Fruit fly (Drosophila melanogaster): ENCODE data around the gene Tlk.
"Not testable (repeated sequence)": the region's sequence is repeated elsewhere in the genome, so short reads cannot be mapped to it uniquely, and the experiment has no call there.

The Tlk gene

dm6 chrX:3792923-3793322 is 73.1 kb downstream of the Tlk start, which contains the start of gene Crg-1:
Crg-1 (plus strand) TSS chrX:3793223.
- not testable (repeated sequence) for TF ChIP-seq cic, CG1620, pad (GFP tag; optimal IDR thresholded peaks at IDR 0.05)

dm6 chrX:3798919-3799318 is 79.1 kb downstream of the Tlk start, which contains the start of gene HIP:
HIP (plus strand) TSS chrX:3799150.
- not testable (repeated sequence) for TF ChIP-seq CG1620, CG12768, Hr96 (GFP tag; optimal IDR thresholded peaks at IDR 0.05)

dm6 chrX:3802016-3802415 is 82.2 kb downstream of the Tlk start, which contains the start of gene fd3F:
fd3F (plus strand) TSS chrX:3802316.
- not testable (repeated sequence) for TF ChIP-seq pad (GFP tag; optimal IDR thresholded peaks at IDR 0.05); CG11617 (GFP tag; optimal IDR thresholded peaks at IDR 0.05); kay (GFP tag; ENCODE audit: borderline replicate concordance)

- TF ChIP-seq tj (GFP tag; optimal IDR thresholded peaks at IDR 0.05) = no peak
- TF ChIP-seq Clk (GFP tag; optimal IDR thresholded peaks at IDR 0.05) = no peak
- no peak for TF ChIP-seq ovo (GFP tag; optimal IDR thresholded peaks at IDR 0.05)
- no peak for TF ChIP-seq Mnt (GFP tag; optimal IDR thresholded peaks at IDR 0.05)
- peak; percentile 4 for TF ChIP-seq kay (GFP tag; ENCODE audit: borderline replicate concordance)
- TF ChIP-seq CG11617 (GFP tag; optimal IDR thresholded peaks at IDR 0.05) = no peak
- TF ChIP-seq Crg-1 (GFP tag; optimal IDR thresholded peaks at IDR 0.05) = no peak
These were observed 88.7 kb downstream of the Tlk start for dm6 chrX:3808467-3808866.

dm6 chrX:3809085-3809484 is 89.3 kb downstream of the Tlk start:
- TF ChIP-seq CG11617 (GFP tag; optimal IDR thresholded peaks at IDR 0.05) (no peak), CG5204 (GFP tag; optimal IDR thresholded peaks at IDR 0.05) (no peak), Crg-1 (GFP tag; optimal IDR thresholded peaks at IDR 0.05) (no peak), Hr96 (GFP tag; optimal IDR thresholded peaks at IDR 0.05) (no peak), CG33017 (tag; optimal IDR thresholded peaks at IDR 0.05) (no peak), CG7045 (GFP tag; optimal IDR thresholded peaks at IDR 0.05) (no peak)

- TF ChIP-seq tj (GFP tag; optimal IDR thresholded peaks at IDR 0.05) (peak; percentile 25), bab1 (GFP tag; optimal IDR thresholded peaks at IDR 0.05) (peak; percentile 9), toe (GFP tag; optimal IDR thresholded peaks at IDR 0.05) (no peak), pad (GFP tag; optimal IDR thresholded peaks at IDR 0.05) (peak; percentile 44), kay (GFP tag; ENCODE audit: borderline replicate concordance) (no peak), Mnt (GFP tag; optimal IDR thresholded peaks at IDR 0.05) (peak; percentile 1), CG5204 (GFP tag; optimal IDR thresholded peaks at IDR 0.05) (no peak), cic (GFP tag; optimal IDR thresholded peaks at IDR 0.05) (no peak), ovo (GFP tag; optimal IDR thresholded peaks at IDR 0.05) (peak; percentile 7)
These were observed 91.6 kb downstream of the Tlk start, which contains the start of gene ec for dm6 chrX:3811340-3811788. ec (plus strand) TSS chrX:3811698.

- TF ChIP-seq Clk (GFP tag; optimal IDR thresholded peaks at IDR 0.05) (no peak), kay (GFP tag; ENCODE audit: borderline replicate concordance) (no peak)
These were observed 95.9 kb downstream of the Tlk start for dm6 chrX:3815663-3816062.

- peak; percentile 63 for TF ChIP-seq tj (GFP tag; optimal IDR thresholded peaks at IDR 0.05)
- TF ChIP-seq toe (GFP tag; optimal IDR thresholded peaks at IDR 0.05) = no peak
These were observed 99.7 kb downstream of the Tlk start for dm6 chrX:3819470-3819869.

dm6 chrX:3825069-3825468 is 105.3 kb downstream of the Tlk start:
- no peak for TF ChIP-seq CG12768 (GFP tag; optimal IDR thresholded peaks at IDR 0.05)
- TF ChIP-seq tj (GFP tag; optimal IDR thresholded peaks at IDR 0.05) = no peak
- TF ChIP-seq Crg-1 (GFP tag; optimal IDR thresholded peaks at IDR 0.05) = no peak
- TF ChIP-seq Hr96 (GFP tag; optimal IDR thresholded peaks at IDR 0.05) = no peak
- no peak for TF ChIP-seq cic (GFP tag; optimal IDR thresholded peaks at IDR 0.05)
- no peak for TF ChIP-seq Mnt (GFP tag; optimal IDR thresholded peaks at IDR 0.05)
- no peak for TF ChIP-seq CG33017 (tag; optimal IDR thresholded peaks at IDR 0.05)
- TF ChIP-seq toe (GFP tag; optimal IDR thresholded peaks at IDR 0.05) = no peak
- TF ChIP-seq CG14711 (tag; optimal IDR thresholded peaks at IDR 0.05) = no peak
- TF ChIP-seq CG7045 (GFP tag; optimal IDR thresholded peaks at IDR 0.05) = no peak
